Fruit fly (Drosophila melanogaster) whole organism, embryonic: ENCODE results near the gene spn-F.

Experiments used
- Blimp-1 ChIP-seq: fragments of 200-800 bp; sonication (Bioruptor generic); optimal IDR thresholded peaks from 3 replicates; lab custom pipeline; 2018; ENCODE audit warnings: missing biosample characterization, missing genetic modification characterization, mild to moderate bottlenecking, moderate library complexity, missing genetic modification reagents
- CG2129 ChIP-seq: fragments of 200-800 bp; sonication (Bioruptor generic); IDR thresholded peaks from 2 replicates; pipeline ENCODE4 v1.3.6; 2022; ENCODE audit warnings: missing biosample characterization, missing genetic modification characterization; ENCODE audit not compliant: partially characterized antibody
- CG34422 ChIP-seq: fragments of 200-800 bp; sonication (Bioruptor generic); IDR thresholded peaks from 3 replicates; pipeline ENCODE4 v1.3.6; 2022; ENCODE audit warnings: missing biosample characterization, missing genetic modification characterization
- tll ChIP-seq, 2 experiments: fragments of 200-800 bp in 1 of 2; fragments of >200 bp in 1 of 2; sonication (Bioruptor generic) in 1 of 2; optimal IDR thresholded peaks; 2 replicates each; lab custom pipeline; 2017 to 2019; ENCODE audit warnings: missing biosample characterization in 2 of 2, missing genetic modification characterization in 2 of 2, mild to moderate bottlenecking in 1 of 2, moderate library complexity in 1 of 2

dm6 chr3R:31257299-31257698 lies 2.4 kb downstream of the spn-F start, which contains the start of gene CAH6:
- TF ChIP-seq tll (GFP tag; optimal IDR thresholded peaks at IDR 0.05; lab: Kevin White, UChicago) (no peak), CG34422 (no peak), Blimp-1 (GFP tag; lab: Kevin White, UChicago) (no peak), CG2129 (no peak)
